Worm (Caenorhabditis elegans) whole organism, L1 larva: Measurements from ENCODE around the gene K11E4.1.

Experiments
- aha-1 ChIP-seq: fragments of 150-350 bp; optimal IDR thresholded peaks from 2 replicates; lab custom pipeline; 2014; ENCODE audit warnings: missing biosample characterization, missing genetic modification characterization
- aly-2 ChIP-seq: fragments of 150-350 bp; optimal IDR thresholded peaks from 2 replicates; lab custom pipeline; 2014; ENCODE audit warnings: missing biosample characterization, missing genetic modification characterization
- ama-1 ChIP-seq: fragments of 150-350 bp; optimal IDR thresholded peaks from 2 replicates; lab custom pipeline; 2014
- efl-1 ChIP-seq, 4 experiments: fragments of 150-350 bp; optimal IDR thresholded peaks in 3 of 4; peaks in 1 of 4; 1 replicate in 1 of 4; 2 replicates in 3 of 4; lab custom pipeline; 2014; ENCODE audit warnings: missing biosample characterization in 2 of 4, missing genetic modification characterization in 2 of 4, missing genetic modification reagents in 2 of 4
- elt-3 ChIP-seq, 6 experiments: fragments of 150-350 bp in 1 of 6; sonication (generic microtip); optimal IDR thresholded peaks; 2 replicates each; lab custom pipeline; 2017 to 2018; ENCODE audit warnings: missing biosample characterization in 6 of 6, missing genetic modification characterization in 6 of 6, inconsistent platforms in 1 of 6
- fkh-4 ChIP-seq: sonication (generic microtip); optimal IDR thresholded peaks from 2 replicates; lab custom pipeline; 2016; ENCODE audit warnings: missing compliant biosample characterization, missing genetic modification characterization, borderline replicate concordance
- lin-39 ChIP-seq: fragments of 150-350 bp; optimal IDR thresholded peaks from 2 replicates; lab custom pipeline; 2014; ENCODE audit warnings: missing biosample characterization, missing genetic modification reagents, missing genetic modification characterization
- nhr-12 ChIP-seq: sonication (generic microtip); optimal IDR thresholded peaks from 2 replicates; lab custom pipeline; 2017; ENCODE audit warnings: missing biosample characterization, missing genetic modification characterization
- nhr-76 ChIP-seq: sonication (generic microtip); optimal IDR thresholded peaks from 2 replicates; lab custom pipeline; 2017; ENCODE audit warnings: missing biosample characterization, missing genetic modification characterization
- skn-1 ChIP-seq: fragments of 150-350 bp; optimal IDR thresholded peaks from 2 replicates; lab custom pipeline; 2014; ENCODE audit warnings: missing biosample characterization, missing genetic modification characterization
- vab-15 ChIP-seq: sonication (generic microtip); optimal IDR thresholded peaks from 2 replicates; lab custom pipeline; 2017; ENCODE audit warnings: missing genotype, mild to moderate bottlenecking, missing genetic modification characterization, missing compliant biosample characterization

ce11 chrX:13752822-13753581 is 39.0 kb downstream of the K11E4.1 start:
- TF ChIP-seq fkh-4 (tag; lab: Kevin White, UChicago) (no peak), elt-3 (tag; optimal IDR thresholded peaks at IDR 0.05; lab: Kevin White, UChicago) (no peak), vab-15 (tag; lab: Kevin White, UChicago) (no peak), nhr-76 (tag; lab: Kevin White, UChicago) (no peak), aly-2 (tag; lab: Kevin White, UChicago) (no peak), skn-1 (no peak), aha-1 (tag; lab: Kevin White, UChicago) (no peak), lin-39 (tag; lab: Kevin White, UChicago) (no peak), nhr-12 (tag; lab: Kevin White, UChicago) (no peak), efl-1 (optimal IDR thresholded peaks at IDR 0.05; lab: Kevin White, UChicago) (no peak), efl-1 (GFP tag; optimal IDR thresholded peaks at IDR 0.05 in 1 of 2; lab: Kevin White, UChicago) (peak in 1 of 2 experiments; percentile 29), ama-1 (lab: Kevin White, UChicago) (no peak)
